Fruit fly (Drosophila melanogaster): ENCODE measurements around the gene CG33493.

CG33493 gene

DNA sequence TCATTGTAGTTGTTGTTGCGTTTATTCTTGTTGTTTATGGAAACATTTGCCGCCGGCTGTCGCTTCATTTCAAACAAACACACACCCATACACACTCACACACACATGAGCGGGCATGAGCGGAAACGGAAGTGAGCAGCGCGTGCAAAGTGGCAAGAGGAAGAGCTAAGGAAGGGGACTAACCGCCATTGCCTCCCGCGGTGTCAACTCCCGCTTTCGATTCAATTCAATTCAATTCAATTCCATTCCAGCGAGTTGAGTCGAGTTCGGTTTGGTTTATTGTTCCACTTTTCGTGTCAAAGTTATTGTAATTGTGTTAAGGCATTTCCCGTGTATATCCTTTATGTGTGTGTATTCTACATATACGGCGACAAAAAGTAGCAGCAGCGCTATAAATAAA lies 41.6 kb upstream of the CG33493 start (continued):
- TF ChIP-seq ci (GFP tag; IDR thresholded peaks at IDR 0.05) (peak; percentile 66; the same call in 2 of the 3 replicates), CG15269 (tag; optimal IDR thresholded peaks at IDR 0.05) (peak; percentile 24), CG12299 (tag; optimal IDR thresholded peaks at IDR 0.05) (no peak), Hr3 (GFP tag; optimal IDR thresholded peaks at IDR 0.05) (no peak), CG9727 (GFP tag; optimal IDR thresholded peaks at IDR 0.05) (no peak), h (optimal IDR thresholded peaks at IDR 0.05) (no peak), Fer3 (tag; optimal IDR thresholded peaks at IDR 0.05) (peak; percentile 25), da (GFP tag; optimal IDR thresholded peaks at IDR 0.05) (no peak), CG3995 (GFP tag; optimal IDR thresholded peaks at IDR 0.05) (no peak), hbn (GFP tag; IDR thresholded peaks at IDR 0.05; ENCODE audit: partially characterized antibody) (no peak), CG11504 (tag; optimal IDR thresholded peaks at IDR 0.05) (no peak), caup (GFP tag; optimal IDR thresholded peaks at IDR 0.05; ENCODE audit: severe bottlenecking) (no peak), CG15514 (GFP tag; optimal IDR thresholded peaks at IDR 0.05) (no peak), bsh (GFP tag; optimal IDR thresholded peaks at IDR 0.05) (peak in 1 of 2 experiments; percentile 20), Rfx (GFP tag; IDR thresholded peaks at IDR 0.05) (no peak), CG8944 (GFP tag; optimal IDR thresholded peaks at IDR 0.05) (no peak), CG6683 (GFP tag; optimal IDR thresholded peaks at IDR 0.05) (no peak), trem (tag; optimal IDR thresholded peaks at IDR 0.05) (no peak), ab (GFP tag; optimal IDR thresholded peaks at IDR 0.05) (no peak), CG6765 (GFP tag; optimal IDR thresholded peaks at IDR 0.05) (no peak), slbo (GFP tag; IDR thresholded peaks at IDR 0.05) (no peak), emc (GFP tag; optimal IDR thresholded peaks at IDR 0.05) (no peak), CG7271 (tag; optimal IDR thresholded peaks at IDR 0.05) (peak; percentile 46), psq (GFP tag; optimal IDR thresholded peaks at IDR 0.05) (no peak), pita (GFP tag; optimal IDR thresholded peaks at IDR 0.05) (no peak), nmo (GFP tag; optimal IDR thresholded peaks at IDR 0.05) (no peak), mam (GFP tag; optimal IDR thresholded peaks at IDR 0.05) (no peak), CG4360 (GFP tag; IDR thresholded peaks at IDR 0.05) (no peak), CG7357 (GFP tag; IDR thresholded peaks at IDR 0.05) (no peak), CG10267 (tag; optimal IDR thresholded peaks at IDR 0.05) (no peak), Adf1 (GFP tag; IDR thresholded peaks at IDR 0.05) (no peak), dmrt11E (tag; optimal IDR thresholded peaks at IDR 0.05) (no peak), CG15479 (GFP tag; optimal IDR thresholded peaks at IDR 0.05) (no peak), CG1233 (GFP tag; optimal IDR thresholded peaks at IDR 0.05) (peak; percentile 16), Dip3 (GFP tag; optimal IDR thresholded peaks at IDR 0.05) (no peak), salm (tag; optimal IDR thresholded peaks at IDR 0.05) (peak; percentile 0), kay (GFP tag; optimal IDR thresholded peaks at IDR 0.05) (no peak), CG9932 (GFP tag; IDR thresholded peaks at IDR 0.05) (no peak), CG9817 (tag; optimal IDR thresholded peaks at IDR 0.05) (no peak), NfI (GFP tag; optimal IDR thresholded peaks at IDR 0.05) (peak; percentile 26), CG14667 (GFP tag; IDR thresholded peaks at IDR 0.05) (no peak), YL-1 (GFP tag; optimal IDR thresholded peaks at IDR 0.05) (no peak), tin (GFP tag; optimal IDR thresholded peaks at IDR 0.05) (no peak), kah (GFP tag; optimal IDR thresholded peaks at IDR 0.05) (peak; percentile 27), jumu (GFP tag; optimal IDR thresholded peaks at IDR 0.05) (no peak), CG3838 (GFP tag; optimal IDR thresholded peaks at IDR 0.05) (no peak), chm (GFP tag; IDR thresholded peaks at IDR 0.05) (peak; percentile 27; the same call in 1 of the 2 replicates), Sry-δ (GFP tag; optimal IDR thresholded peaks at IDR 0.05) (no peak), vnd (GFP tag; IDR thresholded peaks at IDR 0.05; ENCODE audit: partially characterized antibody) (no peak), abd-A (tag; optimal IDR thresholded peaks at IDR 0.05) (peak; percentile 64), Atf-2 (GFP tag; optimal IDR thresholded peaks at IDR 0.05) (no peak), Antp (GFP tag; optimal IDR thresholded peaks at IDR 0.05) (no peak)

Data from whole organism, embryonic.